Worm (Caenorhabditis elegans): ENCODE results near the gene ugt-44.

ugt-44 gene

ce11 chrIV:10501550-10502240 lies 32.2 kb downstream of the ugt-44 start, which contains the start of gene tax-6:
Gene tax-6 (minus strand): TSS chrIV:10501600.
- TF ChIP-seq ceh-58 (GFP tag; IDR thresholded peaks at IDR 0.05) (no peak), lin-35 (GFP tag; optimal IDR thresholded peaks at IDR 0.05) (no peak), lin-54 (GFP tag; optimal IDR thresholded peaks at IDR 0.05) (no peak)

- TF ChIP-seq sptf-2 (GFP tag; optimal IDR thresholded peaks at IDR 0.05) (no peak), lin-40 (tag; optimal IDR thresholded peaks at IDR 0.05) (peak; percentile 10), ama-1 (optimal IDR thresholded peaks at IDR 0.05) (peak; percentile 33), ama-1 (GFP tag; optimal IDR thresholded peaks at IDR 0.05) (no peak), tbp1 (GFP tag; optimal IDR thresholded peaks at IDR 0.05) (peak; percentile 39), D2030.7 (GFP tag; IDR thresholded peaks at IDR 0.05) (no peak), nfya-1 (tag; optimal IDR thresholded peaks at IDR 0.05; ENCODE audit: borderline replicate concordance, insufficient read depth) (no peak), nhr-80 (tag; optimal IDR thresholded peaks at IDR 0.05) (peak; percentile 95), madf-10 (tag; optimal IDR thresholded peaks at IDR 0.05) (peak; percentile 17), sdz-38 (tag; optimal IDR thresholded peaks at IDR 0.05) (no peak), atf-7 (tag; optimal IDR thresholded peaks at IDR 0.05) (peak; percentile 15), pha-4 (tag; optimal IDR thresholded peaks at IDR 0.05) (peak; percentile 63), attf-5 (GFP tag; optimal IDR thresholded peaks at IDR 0.05) (peak; percentile 65), cebp-1 (GFP tag; IDR thresholded peaks at IDR 0.05) (no peak), cebp-1 (tag; optimal IDR thresholded peaks at IDR 0.05) (peak; percentile 56), him-1 (tag; optimal IDR thresholded peaks at IDR 0.05) (no peak), K12H6.12 (tag; optimal IDR thresholded peaks at IDR 0.05) (peak; percentile 32), let-607 (tag; optimal IDR thresholded peaks at IDR 0.05) (peak in 1 of 2 experiments; percentile 3), ztf-22 (GFP tag; optimal IDR thresholded peaks at IDR 0.05) (peak; percentile 34), hmg-1.2 (GFP tag; IDR thresholded peaks at IDR 0.05) (peak; percentile 43; the same call in 1 of the 2 replicates), snpc-1.3 (tag; optimal IDR thresholded peaks at IDR 0.05; ENCODE audit: insufficient read depth) (no peak), lin-54 (GFP tag; optimal IDR thresholded peaks at IDR 0.05) (peak; percentile 4)
Observed at ce11 chrIV:10502345-10502744, 32.8 kb downstream of the ugt-44 start.

- TF ChIP-seq zfh-2 (GFP tag; conservative IDR thresholded peaks at IDR 0.05) = peak; percentile 98
- no peak for TF ChIP-seq F22D6.2 (tag; optimal IDR thresholded peaks at IDR 0.05)
- TF ChIP-seq B0261.1 (tag; optimal IDR thresholded peaks at IDR 0.05) = no peak
- TF ChIP-seq nfyb-1 (GFP tag; IDR thresholded peaks at IDR 0.05) = no peak
- TF ChIP-seq hrde-1 (tag; optimal IDR thresholded peaks at IDR 0.05; ENCODE audit: borderline replicate concordance) = no peak
- peak in 1 of 2 experiments; percentile 15 for TF ChIP-seq let-607 (tag; optimal IDR thresholded peaks at IDR 0.05)
- TF ChIP-seq snpc-4 (GFP tag; optimal IDR thresholded peaks at IDR 0.05) = no peak
- TF ChIP-seq snpc-4 (tag; optimal IDR thresholded peaks at IDR 0.05) = peak in 1 of 4 experiments; percentile 28
- peak; percentile 24 for TF ChIP-seq nhr-80 (tag; optimal IDR thresholded peaks at IDR 0.05)
- TF ChIP-seq hmg-1.2 (GFP tag; IDR thresholded peaks at IDR 0.05) = peak; percentile 42
- peak; percentile 71 for TF ChIP-seq K12H6.12 (tag; optimal IDR thresholded peaks at IDR 0.05)
- peak; percentile 25; the same call in 1 of the 2 replicates for TF ChIP-seq B0336.3 (GFP tag; IDR thresholded peaks at IDR 0.05)
- TF ChIP-seq mcd-1 (GFP tag; IDR thresholded peaks at IDR 0.05) = peak; percentile 23; the same call in 1 of the 2 replicates
- TF ChIP-seq attf-5 (GFP tag; optimal IDR thresholded peaks at IDR 0.05) = peak; percentile 55
- no peak for TF ChIP-seq ztf-22 (GFP tag; optimal IDR thresholded peaks at IDR 0.05)
- no peak for TF ChIP-seq attf-6 (GFP tag; IDR thresholded peaks at IDR 0.05)
- TF ChIP-seq athp-1 (tag; optimal IDR thresholded peaks at IDR 0.05) = peak; percentile 4
- TF ChIP-seq cebp-2 (GFP tag; IDR thresholded peaks at IDR 0.05) = no peak
- peak; percentile 14 for TF ChIP-seq ztf-18 (tag; optimal IDR thresholded peaks at IDR 0.05)
- peak; percentile 32 for TF ChIP-seq somi-1 (GFP tag; optimal IDR thresholded peaks at IDR 0.05)
- peak; percentile 71 for TF ChIP-seq ceh-27 (GFP tag; optimal IDR thresholded peaks at IDR 0.05)
- TF ChIP-seq unc-130 (GFP tag; optimal IDR thresholded peaks at IDR 0.05) = no peak
- TF ChIP-seq egrh-3 (GFP tag; IDR thresholded peaks at IDR 0.05) = peak; percentile 73
- TF ChIP-seq chd-7 (tag; optimal IDR thresholded peaks at IDR 0.05) = peak; percentile 24
- TF ChIP-seq dox-1 (GFP tag; IDR thresholded peaks at IDR 0.05) = peak; percentile 68
- TF ChIP-seq lin-54 (GFP tag; optimal IDR thresholded peaks at IDR 0.05) = peak; percentile 17
- TF ChIP-seq egl-18 (GFP tag; IDR thresholded peaks at IDR 0.05) = 0 out of 2 replicates have a peak, but pooled peaks have one; percentile 2
Observed at ce11 chrIV:10503750-10504232, 34.2 kb downstream of the ugt-44 start.

Data from whole organism, young adult.